Worm (Caenorhabditis elegans): ENCODE data around the gene F36D3.8.

Gene F36D3.8

DNA sequence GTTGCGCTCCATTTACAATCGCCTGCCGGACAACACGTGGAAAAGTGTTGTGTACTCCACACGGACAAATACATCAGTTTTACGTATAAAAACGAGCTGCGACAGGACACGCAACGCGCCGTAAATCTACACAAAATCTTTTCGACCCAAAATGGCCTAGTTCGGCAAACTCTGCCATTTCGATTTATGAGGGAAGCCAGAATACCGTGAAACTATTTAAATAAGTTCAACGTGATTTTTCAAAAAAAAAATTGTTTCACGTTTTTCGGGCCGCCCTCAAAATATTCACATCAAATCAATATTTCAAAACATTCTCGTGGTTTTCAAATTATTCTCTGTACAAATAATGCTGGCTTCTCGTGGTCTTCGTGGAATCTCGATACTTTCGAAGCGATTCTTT, at the start of gene F36D3.8:
F36D3.8 (plus strand) TSS at position 301 of the 400 bp plus-strand sequence.
- TF ChIP-seq zfh-2 (GFP tag; conservative IDR thresholded peaks at IDR 0.05) = no peak
- TF ChIP-seq ZK185.1 (tag; optimal IDR thresholded peaks at IDR 0.05; ENCODE audit: poor library complexity, severe bottlenecking) = no peak
- TF ChIP-seq lin-40 (tag; optimal IDR thresholded peaks at IDR 0.05) = no peak
- TF ChIP-seq sdz-38 (tag; optimal IDR thresholded peaks at IDR 0.05) = no peak
- no peak for TF ChIP-seq ama-1 (optimal IDR thresholded peaks at IDR 0.05)
- TF ChIP-seq ama-1 (GFP tag; optimal IDR thresholded peaks at IDR 0.05) = no peak
- TF ChIP-seq bed-1 (GFP tag; IDR thresholded peaks at IDR 0.05) = no peak
- TF ChIP-seq Y56A3A.18 (GFP tag; IDR thresholded peaks at IDR 0.05) = no peak
- TF ChIP-seq pbrm-1 (GFP tag; IDR thresholded peaks at IDR 0.05) = no peak
- TF ChIP-seq nfya-2 (GFP tag; IDR thresholded peaks at IDR 0.05) = no peak
- TF ChIP-seq snpc-1.1 (tag; optimal IDR thresholded peaks at IDR 0.05; ENCODE audit: insufficient read depth) = no peak
- TF ChIP-seq K12H6.12 (tag; optimal IDR thresholded peaks at IDR 0.05) = no peak
- TF ChIP-seq ets-4 (GFP tag; optimal IDR thresholded peaks at IDR 0.05) = no peak
- no peak for TF ChIP-seq dpl-1 (GFP tag; optimal IDR thresholded peaks at IDR 0.05)

DNA sequence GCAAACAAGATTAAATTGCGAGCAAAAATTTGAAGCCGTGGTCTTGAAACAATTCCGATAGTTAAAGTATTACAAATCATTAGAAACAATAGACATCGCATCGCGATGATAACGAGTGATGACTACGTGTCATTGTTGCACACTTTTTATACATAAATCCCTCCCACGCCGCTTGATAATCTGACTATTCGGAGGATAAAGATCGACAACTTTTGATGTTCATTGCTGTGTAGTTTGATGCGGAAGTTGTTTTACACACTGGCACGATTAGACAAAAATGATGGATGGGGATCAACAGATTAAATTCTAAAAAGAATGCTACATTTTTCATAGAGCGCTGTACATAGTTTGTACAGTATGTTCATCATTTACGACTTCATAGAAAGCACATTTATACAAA, 47.7 kb upstream of the F36D3.8 start, which contains the start of gene T08G3.11:
T08G3.11 (minus strand) TSS at position 101 of the 400 bp plus-strand sequence.
- no peak for TF ChIP-seq egl-44 (GFP tag; IDR thresholded peaks at IDR 0.05)
- TF ChIP-seq tlf-1 (GFP tag; optimal IDR thresholded peaks at IDR 0.05) = no peak
- TF ChIP-seq lsl-1 (GFP tag; optimal IDR thresholded peaks at IDR 0.05) = no peak
- no peak for TF ChIP-seq hlh-12 (tag; optimal IDR thresholded peaks at IDR 0.05)
- no peak for TF ChIP-seq unc-62 (GFP tag; optimal IDR thresholded peaks at IDR 0.05)
- TF ChIP-seq chd-7 (tag; optimal IDR thresholded peaks at IDR 0.05) = no peak

DNA sequence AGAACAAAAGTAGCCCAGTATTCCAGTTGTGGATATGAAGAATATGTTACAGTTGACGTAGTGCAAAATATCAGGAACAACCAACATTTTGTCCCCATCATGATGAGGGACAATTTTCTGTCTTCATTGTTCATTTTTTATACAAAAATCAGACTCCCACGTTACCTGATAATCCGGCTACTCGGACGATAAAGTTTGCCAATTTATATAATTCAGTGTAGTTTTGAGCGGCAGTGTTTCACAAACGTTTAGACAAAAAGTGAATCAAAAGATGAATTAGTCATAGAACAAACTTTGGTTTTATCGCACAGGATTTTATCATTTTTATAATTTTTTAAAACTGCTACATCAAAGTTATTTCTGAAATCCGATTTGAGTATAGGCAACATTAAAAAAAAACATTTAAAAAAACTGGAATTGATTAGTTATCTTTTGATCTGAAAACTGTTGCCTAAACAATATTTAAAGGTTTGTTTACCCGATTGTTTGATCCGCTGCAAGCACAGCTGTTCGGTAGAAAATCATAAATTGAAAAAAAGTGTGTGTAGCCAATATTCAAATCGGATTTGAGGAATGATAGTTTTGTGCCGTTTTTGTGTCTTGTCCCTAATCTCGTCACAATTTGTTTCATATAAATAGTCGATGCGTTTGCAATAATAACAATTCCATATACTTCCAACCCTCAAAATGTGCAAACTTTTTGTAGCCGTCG, 45.9 kb upstream of the F36D3.8 start, which contains the start of the genes F57E7.4 and spig-6:
F57E7.4 (minus strand) TSS at position 101 of the 712 bp plus-strand sequence.
spig-6 (plus strand) TSS at position 662 of the 712 bp plus-strand sequence.
- no peak for TF ChIP-seq ceh-58 (GFP tag; IDR thresholded peaks at IDR 0.05)

DNA sequence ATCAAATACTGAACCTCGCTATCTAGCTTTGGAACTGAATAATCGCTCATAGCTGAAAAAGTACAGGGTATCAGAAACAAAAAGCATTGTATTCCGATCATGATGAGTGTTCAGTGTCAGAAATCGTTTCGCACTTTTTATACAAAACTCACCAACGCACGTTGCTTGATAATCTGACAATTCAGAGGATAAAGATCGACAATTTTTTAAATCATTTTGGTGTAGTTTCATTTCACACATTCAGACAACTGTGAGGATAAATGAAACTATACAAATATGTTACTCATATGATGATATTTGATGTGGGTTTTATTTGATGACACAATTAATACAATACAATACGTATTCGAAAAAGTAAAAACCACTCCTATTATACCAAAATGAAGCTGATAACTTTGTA, 43.9 kb upstream of the F36D3.8 start, which contains the start of gene F57E7.2:
F57E7.2 (minus strand) TSS at position 101 of the 400 bp plus-strand sequence.
- TF ChIP-seq die-1 (tag; optimal IDR thresholded peaks at IDR 0.05) = no peak
- no peak for TF ChIP-seq dpff-1 (tag; optimal IDR thresholded peaks at IDR 0.05)
- no peak for TF ChIP-seq ztf-28 (GFP tag; IDR thresholded peaks at IDR 0.05)
- TF ChIP-seq attf-5 (GFP tag; optimal IDR thresholded peaks at IDR 0.05) = no peak
- TF ChIP-seq egrh-3 (GFP tag; IDR thresholded peaks at IDR 0.05) = no peak
- TF ChIP-seq snpc-1.3 (tag; optimal IDR thresholded peaks at IDR 0.05; ENCODE audit: insufficient read depth) = no peak
- no peak for TF ChIP-seq F37B4.10 (GFP tag; IDR thresholded peaks at IDR 0.05)
- no peak for TF ChIP-seq lsy-27 (tag; optimal IDR thresholded peaks at IDR 0.05; ENCODE audit: borderline replicate concordance, insufficient read depth)
- no peak for TF ChIP-seq hrde-1 (tag; optimal IDR thresholded peaks at IDR 0.05; ENCODE audit: borderline replicate concordance)
- TF ChIP-seq F57A8.1 (GFP tag; optimal IDR thresholded peaks at IDR 0.05) = no peak

DNA sequence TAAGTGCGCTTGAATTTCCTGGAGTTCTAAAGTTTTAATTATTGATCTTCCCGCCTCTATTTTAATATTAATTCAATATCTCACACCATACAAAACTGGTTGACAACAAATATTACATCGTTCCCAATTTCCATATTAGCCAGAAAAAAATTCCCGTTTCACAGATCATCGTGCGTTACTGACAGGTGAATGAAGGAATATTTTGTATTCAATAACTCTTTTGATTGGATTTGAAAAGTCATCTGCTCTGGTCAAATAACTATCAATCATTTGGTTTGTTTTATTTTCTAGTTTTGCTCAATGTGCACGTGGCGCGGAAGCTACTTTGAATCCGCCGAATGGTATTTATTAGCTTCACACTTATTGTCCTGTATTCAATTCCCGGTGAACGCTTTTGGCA, 43.3 kb upstream of the F36D3.8 start, which contains the start of gene srh-139:
srh-139 (plus strand) TSS at position 301 of the 400 bp plus-strand sequence.
- TF ChIP-seq nhr-90 (tag; optimal IDR thresholded peaks at IDR 0.05) = no peak
- TF ChIP-seq K11D2.4 (GFP tag; IDR thresholded peaks at IDR 0.05) = no peak

All from whole organism, young adult.